Worm (Caenorhabditis elegans) whole organism, L4 larva: ENCODE results near the gene clec-184.

Experiments
- D1046.2 ChIP-seq: fragments of 200-800 bp; sonication (Bioruptor generic); IDR thresholded peaks from 2 replicates; pipeline ENCODE4 v1.3.6; 2022; ENCODE audit warnings: missing genetic modification characterization, missing compliant biosample characterization
- T20F7.1 ChIP-seq: fragments of 200-800 bp; sonication (Bioruptor generic); optimal IDR thresholded peaks from 2 replicates; lab custom pipeline; 2018; ENCODE audit warnings: mild to moderate bottlenecking, missing genetic modification characterization, missing compliant biosample characterization
- T26A8.4 ChIP-seq: fragments of 200-800 bp; sonication (Bioruptor generic); IDR thresholded peaks from 2 replicates; pipeline ENCODE4 v1.3.6; 2022; ENCODE audit warnings: missing genetic modification characterization, missing compliant biosample characterization
- Y5F2A.4 ChIP-seq: fragments of 200-800 bp; sonication (Bioruptor generic); optimal IDR thresholded peaks from 2 replicates; lab custom pipeline; 2018; ENCODE audit warnings: mild to moderate bottlenecking, missing genetic modification characterization, missing compliant biosample characterization
- ama-1 ChIP-seq: fragments of 150-350 bp; optimal IDR thresholded peaks from 2 replicates; lab custom pipeline; 2014; ENCODE audit warnings: inconsistent platforms, mixed read lengths
- arid-1 ChIP-seq: fragments of 200-800 bp; sonication (Bioruptor generic); conservative IDR thresholded peaks from 2 replicates; pipeline ENCODE4 v1.3.6; 2022; ENCODE audit warnings: missing genetic modification reagents, missing genetic modification characterization, missing compliant biosample characterization
- ceh-28 ChIP-seq: fragments of 150-350 bp; optimal IDR thresholded peaks from 2 replicates; lab custom pipeline; 2014; ENCODE audit warnings: missing biosample characterization, missing genetic modification reagents, missing genetic modification characterization
- ceh-62 ChIP-seq: sonication (generic microtip); optimal IDR thresholded peaks from 2 replicates; lab custom pipeline; 2017; ENCODE audit warnings: missing biosample characterization, missing genetic modification characterization
- ces-1 ChIP-seq: fragments of 150-350 bp; sonication (generic microtip); optimal IDR thresholded peaks from 4 replicates; lab custom pipeline; 2014; ENCODE audit warnings: missing biosample characterization, missing genetic modification reagents, missing genetic modification characterization
- daf-12 ChIP-seq: fragments of 150-350 bp; optimal IDR thresholded peaks from 2 replicates; lab custom pipeline; 2014; ENCODE audit warnings: missing biosample characterization, missing genetic modification reagents, missing genetic modification characterization
- daf-8 ChIP-seq: fragments of 200-800 bp; sonication (Bioruptor generic); IDR thresholded peaks from 2 replicates; pipeline ENCODE4 v1.3.6; 2022; ENCODE audit warnings: missing genetic modification characterization, missing compliant biosample characterization
- dmd-8 ChIP-seq: fragments of 200-800 bp; sonication (Bioruptor generic); IDR thresholded peaks from 2 replicates; pipeline ENCODE4 v1.3.6; 2022; ENCODE audit warnings: missing genetic modification characterization, missing compliant biosample characterization
- dmd-9 ChIP-seq: fragments of 200-800 bp; sonication (Bioruptor generic); IDR thresholded peaks from 2 replicates; pipeline ENCODE4 v1.3.6; 2022; ENCODE audit warnings: missing genetic modification reagents, missing genetic modification characterization, missing compliant biosample characterization
- dpl-1 ChIP-seq: fragments of 150-350 bp; optimal IDR thresholded peaks from 2 replicates; lab custom pipeline; 2014; ENCODE audit warnings: missing biosample characterization, missing genetic modification reagents, missing genetic modification characterization
- duxl-1 ChIP-seq: sonication (generic microtip); optimal IDR thresholded peaks from 2 replicates; lab custom pipeline; 2016; ENCODE audit warnings: mild to moderate bottlenecking, missing genetic modification characterization, moderate library complexity, missing compliant biosample characterization; ENCODE audit not compliant: poor library complexity
- dve-1 ChIP-seq: sonication (generic microtip); optimal IDR thresholded peaks from 2 replicates; lab custom pipeline; 2017; ENCODE audit warnings: antibody characterized with exemption, mild to moderate bottlenecking, missing genetic modification characterization, missing compliant biosample characterization; ENCODE audit not compliant: insufficient read depth
- egl-43 ChIP-seq: fragments of 200-800 bp; sonication (Bioruptor generic); IDR thresholded peaks from 2 replicates; pipeline ENCODE4 v1.3.6; 2022; ENCODE audit warnings: missing genetic modification reagents, missing genetic modification characterization, missing compliant biosample characterization
- fkh-10 ChIP-seq: fragments of 150-350 bp; optimal IDR thresholded peaks from 2 replicates; lab custom pipeline; 2014; ENCODE audit warnings: missing biosample characterization, missing genetic modification reagents, missing genetic modification characterization
- hif-1 ChIP-seq, 2 experiments: sonication (generic microtip); optimal IDR thresholded peaks; 2 replicates each; lab custom pipeline; 2016 to 2017; ENCODE audit warnings: missing compliant biosample characterization in 2 of 2, missing genetic modification characterization in 2 of 2, missing genetic modification reagents in 2 of 2, missing genotype in 2 of 2, mild to moderate bottlenecking in 1 of 2
- hlh-11 ChIP-seq: fragments of 200-800 bp; sonication (Bioruptor generic); optimal IDR thresholded peaks from 2 replicates; lab custom pipeline; 2018; ENCODE audit warnings: mild to moderate bottlenecking, missing genetic modification characterization, missing compliant biosample characterization
- jun-1 ChIP-seq: fragments of 150-350 bp; optimal IDR thresholded peaks from 2 replicates; lab custom pipeline; 2014; ENCODE audit warnings: missing biosample characterization, missing genetic modification reagents, missing genetic modification characterization
- lim-7 ChIP-seq: fragments of 200-800 bp; sonication (Bioruptor generic); IDR thresholded peaks from 2 replicates; pipeline ENCODE4 v1.3.6; 2022; ENCODE audit warnings: missing genetic modification characterization, missing compliant biosample characterization
- lin-15B ChIP-seq: fragments of 150-350 bp; sonication (generic microtip); optimal IDR thresholded peaks from 3 replicates; lab custom pipeline; 2014; ENCODE audit warnings: missing biosample characterization, missing genetic modification characterization
- lin-38 ChIP-seq: fragments of 200-800 bp; sonication (Bioruptor generic); IDR thresholded peaks from 2 replicates; pipeline ENCODE4 v1.3.6; 2022; ENCODE audit warnings: missing genetic modification reagents, missing genetic modification characterization, missing compliant biosample characterization
- lsy-2 ChIP-seq, 2 experiments: fragments of 150-350 bp in 1 of 2; sonication (generic microtip) in 1 of 2; optimal IDR thresholded peaks; 2 replicates each; lab custom pipeline; 2014 to 2017; ENCODE audit warnings: missing biosample characterization in 2 of 2, missing genetic modification characterization in 2 of 2
- mdl-1 ChIP-seq, 2 experiments: fragments of 150-350 bp in 1 of 2; sonication (generic microtip) in 1 of 2; optimal IDR thresholded peaks; 2 replicates each; lab custom pipeline; 2014 to 2017; ENCODE audit warnings: missing biosample characterization in 2 of 2, missing genetic modification characterization in 2 of 2
- mdt-29 ChIP-seq: fragments of 200-800 bp; sonication (Bioruptor generic); IDR thresholded peaks from 2 replicates; pipeline ENCODE4 v1.3.6; 2022; ENCODE audit warnings: missing genetic modification reagents, missing genetic modification characterization, missing compliant biosample characterization
- mep-1 ChIP-seq: fragments of 150-350 bp; sonication (generic microtip); optimal IDR thresholded peaks from 3 replicates; lab custom pipeline; 2014; ENCODE audit warnings: missing biosample characterization, missing genetic modification characterization
- mes-2 ChIP-seq: sonication (generic microtip); optimal IDR thresholded peaks from 2 replicates; lab custom pipeline; 2016; ENCODE audit warnings: missing genotype, mild to moderate bottlenecking, missing genetic modification characterization, missing compliant biosample characterization; ENCODE audit not compliant: poor library complexity, severe bottlenecking
- nhr-10 ChIP-seq: fragments of 150-350 bp; optimal IDR thresholded peaks from 2 replicates; lab custom pipeline; 2014; ENCODE audit warnings: missing biosample characterization, missing genetic modification characterization
- nhr-11 ChIP-seq: fragments of 150-350 bp; optimal IDR thresholded peaks from 2 replicates; lab custom pipeline; 2014; ENCODE audit warnings: missing biosample characterization, missing genetic modification characterization
- nhr-25 ChIP-seq: sonication (generic microtip); optimal IDR thresholded peaks from 2 replicates; lab custom pipeline; 2017; ENCODE audit warnings: missing genetic modification characterization, mild to moderate bottlenecking, missing compliant biosample characterization, antibody characterized with exemption, moderate library complexity, borderline replicate concordance; ENCODE audit not compliant: insufficient read depth
- nhr-41 ChIP-seq: fragments of 200-800 bp; sonication (Bioruptor generic); IDR thresholded peaks from 2 replicates; pipeline ENCODE4 v1.3.6; 2022; ENCODE audit warnings: missing genetic modification reagents, missing genetic modification characterization, missing compliant biosample characterization
- nhr-42 ChIP-seq: fragments of 200-800 bp; sonication (Bioruptor generic); IDR thresholded peaks from 2 replicates; pipeline ENCODE4 v1.3.6; 2022; ENCODE audit warnings: missing genetic modification characterization, missing compliant biosample characterization
- nhr-6 ChIP-seq: fragments of 150-350 bp; optimal IDR thresholded peaks from 2 replicates; lab custom pipeline; 2014; ENCODE audit warnings: missing biosample characterization, missing genetic modification characterization
- nhr-76 ChIP-seq: fragments of 150-350 bp; optimal IDR thresholded peaks from 2 replicates; lab custom pipeline; 2014; ENCODE audit warnings: missing biosample characterization, missing genetic modification characterization
- nhr-77 ChIP-seq: fragments of 150-350 bp; optimal IDR thresholded peaks from 2 replicates; lab custom pipeline; 2014; ENCODE audit warnings: missing biosample characterization, missing genetic modification characterization
- pha-4 ChIP-seq, 2 experiments: fragments of 150-350 bp in 1 of 2; fragments of 200-800 bp in 1 of 2; sonication (Bioruptor generic) in 1 of 2; IDR thresholded peaks in 1 of 2; optimal IDR thresholded peaks in 1 of 2; 2 replicates each; pipeline versions ENCODE4 v1.3.6 to Lab custom; 2014 to 2022; ENCODE audit warnings: missing genetic modification characterization in 2 of 2, missing genetic modification reagents in 2 of 2, missing biosample characterization in 1 of 2, missing compliant biosample characterization in 1 of 2
- snpc-1.2 ChIP-seq: fragments of 200-800 bp; sonication (Bioruptor generic); IDR thresholded peaks from 2 replicates; pipeline ENCODE4 v1.3.6; 2022; ENCODE audit warnings: missing genetic modification reagents, missing genetic modification characterization, missing compliant biosample characterization
- snpc-4 ChIP-seq: fragments of 150-350 bp; optimal IDR thresholded peaks from 2 replicates; lab custom pipeline; 2014; ENCODE audit warnings: missing biosample characterization, missing genetic modification characterization
- unc-39 ChIP-seq: sonication (generic microtip); optimal IDR thresholded peaks from 2 replicates; lab custom pipeline; 2017; ENCODE audit warnings: missing biosample characterization, missing genetic modification characterization
- unc-62 ChIP-seq, 3 experiments: fragments of 150-350 bp in 1 of 3; sonication (generic microtip); optimal IDR thresholded peaks in 2 of 3; peaks in 1 of 3; 1 replicate in 1 of 3; 2 replicates in 2 of 3; lab custom pipeline; 2014 to 2017; ENCODE audit warnings: missing biosample characterization in 3 of 3, missing genetic modification characterization in 3 of 3, missing genetic modification reagents in 3 of 3, missing genotype in 1 of 3
- vab-7 ChIP-seq: fragments of 200-800 bp; sonication (Bioruptor generic); IDR thresholded peaks from 2 replicates; pipeline ENCODE4 v1.3.6; 2022; ENCODE audit warnings: missing genetic modification reagents, missing genetic modification characterization, missing compliant biosample characterization
- zag-1 ChIP-seq: fragments of 150-350 bp; optimal IDR thresholded peaks from 2 replicates; lab custom pipeline; 2014; ENCODE audit warnings: missing biosample characterization, missing genetic modification characterization

clec-184 gene

ce11 chrIV:12417536-12418195 lies 14.8 kb upstream of the clec-184 start, which contains the start of gene F08G5.3 (continued):
- TF ChIP-seq T26A8.4 (GFP tag; lab: Robert Waterston, UW), result peak; percentile 67
- TF ChIP-seq lim-7 (GFP tag; lab: Robert Waterston, UW), result peak; percentile 95
- TF ChIP-seq snpc-1.2, result peak; percentile 91
- peak; percentile 49 for TF ChIP-seq mep-1 (tag; lab: Kevin White, UChicago)
- peak; percentile 52 for TF ChIP-seq dve-1 (tag; lab: Kevin White, UChicago)
- no peak for TF ChIP-seq ces-1 (GFP tag; lab: Kevin White, UChicago)
- peak; percentile 91 for TF ChIP-seq vab-7 (GFP tag; lab: Robert Waterston, UW)
- TF ChIP-seq nhr-42 (GFP tag; lab: Robert Waterston, UW), result no peak
- TF ChIP-seq nhr-10, result no peak
- no peak for TF ChIP-seq jun-1 (tag; lab: Kevin White, UChicago)
- TF ChIP-seq nhr-77 (tag; lab: Kevin White, UChicago), result peak; percentile 32
- TF ChIP-seq daf-8, result no peak
- peak; percentile 25 for TF ChIP-seq Y5F2A.4 (GFP tag; lab: Kevin White, UChicago)
- TF ChIP-seq dmd-8, result peak; percentile 82
- no peak for TF ChIP-seq ama-1 (lab: Kevin White, UChicago)
- no peak for TF ChIP-seq dpl-1 (GFP tag; lab: Kevin White, UChicago)
- TF ChIP-seq nhr-41 (GFP tag; lab: Robert Waterston, UW), result peak; percentile 45; the same call in 1 of the 2 replicates
- TF ChIP-seq hlh-11 (tag; lab: Kevin White, UChicago), result peak; percentile 59
- peak; percentile 72; the same call in 1 of the 2 replicates for TF ChIP-seq mdt-29 (GFP tag; lab: Robert Waterston, UW)
- no peak for TF ChIP-seq nhr-76 (tag; lab: Kevin White, UChicago)
- TF ChIP-seq nhr-6 (tag; lab: Kevin White, UChicago), result peak; percentile 50
- peak; percentile 74; the same call in 1 of the 2 replicates for TF ChIP-seq dmd-9 (GFP tag; lab: Robert Waterston, UW)
- peak in 1 of 2 experiments; percentile 33 for TF ChIP-seq hif-1 (tag; optimal IDR thresholded peaks at IDR 0.05; lab: Kevin White, UChicago)
- TF ChIP-seq arid-1 (GFP tag; lab: Robert Waterston, UW), result peak; percentile 86
- peak; percentile 82; the same call in 1 of the 2 replicates for TF ChIP-seq D1046.2
- peak; percentile 37 for TF ChIP-seq duxl-1 (tag; lab: Kevin White, UChicago)
- TF ChIP-seq mes-2 (tag; lab: Kevin White, UChicago), result peak; percentile 73

DNA sequence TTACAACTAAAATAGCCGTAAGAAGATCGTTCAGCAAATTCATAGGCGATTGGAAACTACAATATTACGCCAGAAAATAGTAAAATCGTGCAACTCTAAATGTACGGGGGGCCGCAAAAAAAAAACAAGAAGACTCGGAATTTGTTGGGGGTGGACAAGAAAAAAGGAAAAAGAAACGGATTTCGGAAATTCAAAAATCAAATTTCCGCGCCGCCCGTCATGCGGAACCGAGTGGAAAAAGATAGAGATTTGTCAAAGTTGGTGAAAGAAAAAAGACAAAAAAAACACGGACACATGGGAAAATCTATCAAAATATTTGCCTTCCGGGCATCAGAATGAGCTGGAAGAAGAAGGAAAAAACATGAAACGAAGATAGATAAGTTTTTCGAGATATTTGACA lies 13.1 kb upstream of the clec-184 start:
- peak; percentile 14 for TF ChIP-seq mep-1 (tag; lab: Kevin White, UChicago)
- no peak for TF ChIP-seq nhr-42 (GFP tag; lab: Robert Waterston, UW)
- TF ChIP-seq nhr-10, result no peak
- no peak for TF ChIP-seq daf-12
- peak; percentile 54 for TF ChIP-seq fkh-10 (GFP tag; lab: Kevin White, UChicago)
- TF ChIP-seq pha-4 (GFP tag; IDR thresholded peaks at IDR 0.05; lab: Robert Waterston, UW), result no peak
- TF ChIP-seq pha-4 (tag; optimal IDR thresholded peaks at IDR 0.05; lab: Kevin White, UChicago), result no peak
- TF ChIP-seq lin-38 (GFP tag; lab: Robert Waterston, UW), result no peak
- no peak for TF ChIP-seq snpc-4
- TF ChIP-seq egl-43 (GFP tag; lab: Robert Waterston, UW), result no peak
- no peak for TF ChIP-seq Y5F2A.4 (GFP tag; lab: Kevin White, UChicago)
- TF ChIP-seq unc-62 (GFP tag; optimal IDR thresholded peaks at IDR 0.05 in 1 of 2; lab: Kevin White, UChicago), result no peak
- TF ChIP-seq unc-62 (tag; optimal IDR thresholded peaks at IDR 0.05; lab: Kevin White, UChicago), result no peak
- no peak for TF ChIP-seq lsy-2 (tag; optimal IDR thresholded peaks at IDR 0.05; lab: Kevin White, UChicago)

DNA sequence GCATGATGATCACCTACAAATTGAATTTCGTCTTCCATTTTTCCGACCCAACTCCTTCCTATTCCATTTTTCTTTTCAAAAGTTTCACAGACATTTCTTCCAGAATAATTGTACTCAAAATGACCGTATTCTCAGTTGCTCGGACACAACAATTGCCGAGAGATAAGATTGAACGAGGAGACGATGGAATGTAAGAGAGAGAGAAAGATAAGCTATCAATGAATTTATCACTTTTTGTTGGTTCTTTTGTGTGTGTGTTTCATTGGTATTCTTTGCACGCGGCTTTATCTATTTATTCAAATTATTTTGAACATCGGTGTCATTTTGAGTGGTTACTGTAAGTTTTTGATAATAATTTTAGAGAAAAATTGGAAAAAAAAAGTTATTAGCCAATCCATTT lies 12.0 kb upstream of the clec-184 start, which contains the start of gene ugt-65:
TSS of gene ugt-65 (plus strand) at position 229 of the 400 bp plus-strand sequence.
- TF ChIP-seq ceh-28 (tag; lab: Kevin White, UChicago) (no peak), snpc-1.2 (no peak), T20F7.1 (GFP tag; lab: Kevin White, UChicago) (no peak), ceh-62 (tag; lab: Kevin White, UChicago) (no peak), jun-1 (tag; lab: Kevin White, UChicago) (no peak), unc-39 (tag; lab: Kevin White, UChicago) (no peak), zag-1 (tag; lab: Kevin White, UChicago) (no peak), nhr-11 (tag; lab: Kevin White, UChicago) (no peak), lin-15B (no peak), lim-7 (GFP tag; lab: Robert Waterston, UW) (no peak), nhr-77 (tag; lab: Kevin White, UChicago) (peak; percentile 46), Y5F2A.4 (GFP tag; lab: Kevin White, UChicago) (no peak), duxl-1 (tag; lab: Kevin White, UChicago) (no peak), hlh-11 (tag; lab: Kevin White, UChicago) (peak; percentile 54), nhr-76 (tag; lab: Kevin White, UChicago) (no peak), mdl-1 (tag; optimal IDR thresholded peaks at IDR 0.05; lab: Kevin White, UChicago) (no peak), nhr-25 (tag; lab: Kevin White, UChicago) (no peak), ama-1 (lab: Kevin White, UChicago) (no peak)
